Fruit fly (Drosophila melanogaster): ENCODE measurements around the gene aop.
A peak's percentile ranks its signal among the peaks of the same experiment; 100 is the strongest.

aop gene

dm6 chr2L:2200136-2201036 is 21.8 kb upstream of the aop start (continued):
- TF ChIP-seq achi (GFP tag; optimal IDR thresholded peaks at IDR 0.05) (no peak), Met (GFP tag; optimal IDR thresholded peaks at IDR 0.05) (peak; percentile 78), Sox102F (GFP tag; optimal IDR thresholded peaks at IDR 0.05) (peak; percentile 9), fd59A (GFP tag; optimal IDR thresholded peaks at IDR 0.05) (no peak), Hr38 (GFP tag; optimal IDR thresholded peaks at IDR 0.05) (no peak), Eip75B (GFP tag; optimal IDR thresholded peaks at IDR 0.05) (peak; percentile 51), Hr39 (GFP tag; optimal IDR thresholded peaks at IDR 0.05) (no peak), CG31627 (GFP tag; optimal IDR thresholded peaks at IDR 0.05) (no peak), CG6163 (GFP tag; IDR thresholded peaks at IDR 0.05) (no peak), Gug (GFP tag; IDR thresholded peaks at IDR 0.05) (no peak), CG15336 (GFP tag; IDR thresholded peaks at IDR 0.05) (no peak), CG9139 (GFP tag; optimal IDR thresholded peaks at IDR 0.05) (no peak), eg (GFP tag; IDR thresholded peaks at IDR 0.05) (no peak), CG8319 (GFP tag; optimal IDR thresholded peaks at IDR 0.05) (no peak), CG6854 (GFP tag; optimal IDR thresholded peaks at IDR 0.05) (peak; percentile 29), CG1621 (tag; optimal IDR thresholded peaks at IDR 0.05) (peak; percentile 59), CG8632 (GFP tag; optimal IDR thresholded peaks at IDR 0.05) (no peak), CG8119 (GFP tag; IDR thresholded peaks at IDR 0.05) (no peak), CG7368 (GFP tag; optimal IDR thresholded peaks at IDR 0.05) (peak; percentile 41), net (GFP tag; optimal IDR thresholded peaks at IDR 0.05) (no peak), acj6 (GFP tag; optimal IDR thresholded peaks at IDR 0.05) (no peak), CG3032 (tag; optimal IDR thresholded peaks at IDR 0.05) (no peak), Ets96B (tag; optimal IDR thresholded peaks at IDR 0.05) (peak; percentile 5), OdsH (GFP tag; optimal IDR thresholded peaks at IDR 0.05) (no peak), lz (GFP tag; optimal IDR thresholded peaks at IDR 0.05) (no peak)

dm6 chr2L:2199433-2199796 is 20.9 kb upstream of the aop start:
- no peak for TF ChIP-seq CG1621 (tag; optimal IDR thresholded peaks at IDR 0.05)
- no peak for TF ChIP-seq CG8632 (GFP tag; optimal IDR thresholded peaks at IDR 0.05)
- no peak for TF ChIP-seq net (GFP tag; optimal IDR thresholded peaks at IDR 0.05)
- no peak for TF ChIP-seq dac (GFP tag; optimal IDR thresholded peaks at IDR 0.05)
- no peak for TF ChIP-seq CG11294 (GFP tag; IDR thresholded peaks at IDR 0.05)
- no peak for TF ChIP-seq CG3032 (tag; optimal IDR thresholded peaks at IDR 0.05)
- no peak for TF ChIP-seq Eip93F (GFP tag; optimal IDR thresholded peaks at IDR 0.05)
- no peak for TF ChIP-seq CG3919 (GFP tag; optimal IDR thresholded peaks at IDR 0.05)
- no peak for TF ChIP-seq CG10631 (GFP tag; optimal IDR thresholded peaks at IDR 0.05)
- no peak for TF ChIP-seq CG9139 (GFP tag; optimal IDR thresholded peaks at IDR 0.05)
- TF ChIP-seq esn (GFP tag; optimal IDR thresholded peaks at IDR 0.05), result no peak
- no peak for TF ChIP-seq Hr39 (GFP tag; optimal IDR thresholded peaks at IDR 0.05)
- no peak for TF ChIP-seq achi (GFP tag; optimal IDR thresholded peaks at IDR 0.05)
- TF ChIP-seq salr (GFP tag; optimal IDR thresholded peaks at IDR 0.05), result no peak
- TF ChIP-seq svp (GFP tag), result no peak
- no peak for TF ChIP-seq Hr38 (GFP tag; optimal IDR thresholded peaks at IDR 0.05)
- TF ChIP-seq CG10669 (GFP tag; optimal IDR thresholded peaks at IDR 0.05), result no peak
- TF ChIP-seq Sox14 (GFP tag; optimal IDR thresholded peaks at IDR 0.05), result no peak

dm6 chr2L:2198613-2199432 is 20.3 kb upstream of the aop start:
- no peak for TF ChIP-seq CG15336 (GFP tag; IDR thresholded peaks at IDR 0.05)
- TF ChIP-seq CG8632 (GFP tag; optimal IDR thresholded peaks at IDR 0.05), result peak; percentile 97
- TF ChIP-seq vri (GFP tag; optimal IDR thresholded peaks at IDR 0.05), result peak; percentile 100
- peak; percentile 99 for TF ChIP-seq acj6 (GFP tag; optimal IDR thresholded peaks at IDR 0.05)
- no peak for TF ChIP-seq eg (GFP tag; IDR thresholded peaks at IDR 0.05)
- no peak for TF ChIP-seq CG8119 (GFP tag; IDR thresholded peaks at IDR 0.05)
- peak; percentile 98 for TF ChIP-seq CG11902 (GFP tag; optimal IDR thresholded peaks at IDR 0.05)
- TF ChIP-seq Lpt (GFP tag; optimal IDR thresholded peaks at IDR 0.05), result peak; percentile 97
- peak; percentile 99 for TF ChIP-seq Eip78C (GFP tag)
- TF ChIP-seq CG3919 (GFP tag; optimal IDR thresholded peaks at IDR 0.05), result peak; percentile 99
- TF ChIP-seq Eip75B (GFP tag; optimal IDR thresholded peaks at IDR 0.05), result peak; percentile 99
- TF ChIP-seq cyc (GFP tag; optimal IDR thresholded peaks at IDR 0.05), result peak; percentile 99
- peak; percentile 97 for TF ChIP-seq CG3032 (tag; optimal IDR thresholded peaks at IDR 0.05)
- TF ChIP-seq ss (GFP tag; optimal IDR thresholded peaks at IDR 0.05), result peak; percentile 92 to 93
- TF ChIP-seq CG6276 (GFP tag; optimal IDR thresholded peaks at IDR 0.05), result peak; percentile 96
- peak; percentile 99 for TF ChIP-seq Hr39 (GFP tag; optimal IDR thresholded peaks at IDR 0.05)
- no peak for TF ChIP-seq CG6163 (GFP tag; IDR thresholded peaks at IDR 0.05)
- peak; percentile 94 to 98 for TF ChIP-seq salr (GFP tag; optimal IDR thresholded peaks at IDR 0.05)
- peak; percentile 96 for TF ChIP-seq spab (GFP tag; optimal IDR thresholded peaks at IDR 0.05)
- peak; percentile 94 for TF ChIP-seq CG16779 (tag; optimal IDR thresholded peaks at IDR 0.05)
- TF ChIP-seq CG11294 (GFP tag; IDR thresholded peaks at IDR 0.05), result no peak
- TF ChIP-seq achi (GFP tag; optimal IDR thresholded peaks at IDR 0.05), result peak; percentile 97
